Fruit fly (Drosophila melanogaster): ENCODE data around the gene CG13775.

Gene CG13775

dm6 chr2L:6922091-6922753 is 34.5 kb downstream of the CG13775 start (continued):
- TF ChIP-seq ken (GFP tag; IDR thresholded peaks at IDR 0.05) (peak; percentile 83), E2f1 (GFP tag; IDR thresholded peaks at IDR 0.05) (peak; percentile 53; the same call in 1 of the 2 replicates), hbn (GFP tag; IDR thresholded peaks at IDR 0.05; ENCODE audit: partially characterized antibody) (no peak), tna (GFP tag; IDR thresholded peaks at IDR 0.05; ENCODE audit: partially characterized antibody) (no peak), cwo (GFP tag; optimal IDR thresholded peaks at IDR 0.05) (peak; percentile 35), CG9876 (GFP tag; optimal IDR thresholded peaks at IDR 0.05) (peak; percentile 35), CG14965 (GFP tag; optimal IDR thresholded peaks at IDR 0.05; ENCODE audit: borderline replicate concordance) (no peak), CG1647 (GFP tag; optimal IDR thresholded peaks at IDR 0.05) (no peak), Lim3 (GFP tag; IDR thresholded peaks at IDR 0.05) (no peak), CG8388 (GFP tag; optimal IDR thresholded peaks at IDR 0.05) (peak; percentile 74), CG9817 (tag; optimal IDR thresholded peaks at IDR 0.05) (no peak), Nf-YA (GFP tag; IDR thresholded peaks at IDR 0.05) (0 out of 2 replicates have a peak, but pooled peaks have one; percentile 29), Atf3 (GFP tag; optimal IDR thresholded peaks at IDR 0.05) (no peak), CG1602 (GFP tag; optimal IDR thresholded peaks at IDR 0.05) (peak; percentile 60), Poxn (GFP tag; IDR thresholded peaks at IDR 0.05) (no peak), CG1024 (GFP tag; IDR thresholded peaks at IDR 0.05) (no peak; the same call in none of the 2 replicates), CG18599 (GFP tag; optimal IDR thresholded peaks at IDR 0.05) (no peak), shn (GFP tag; optimal IDR thresholded peaks at IDR 0.05) (peak; percentile 68), vnd (GFP tag; IDR thresholded peaks at IDR 0.05; ENCODE audit: partially characterized antibody) (no peak), phol (tag; optimal IDR thresholded peaks at IDR 0.05) (peak; percentile 70), CG34422 (GFP tag; IDR thresholded peaks at IDR 0.05) (peak; percentile 74), lbe (GFP tag; optimal IDR thresholded peaks at IDR 0.05) (peak; percentile 26), Antp (GFP tag; optimal IDR thresholded peaks at IDR 0.05) (peak; percentile 58), CG2120 (GFP tag; optimal IDR thresholded peaks at IDR 0.05) (peak; percentile 70), CG1792 (GFP tag; optimal IDR thresholded peaks at IDR 0.05) (peak; percentile 57), YL-1 (GFP tag; optimal IDR thresholded peaks at IDR 0.05) (no peak), exex (tag; optimal IDR thresholded peaks at IDR 0.05) (no peak), NfI (GFP tag; optimal IDR thresholded peaks at IDR 0.05) (no peak), CG12236 (GFP tag; optimal IDR thresholded peaks at IDR 0.05) (peak; percentile 52), CG15514 (GFP tag; optimal IDR thresholded peaks at IDR 0.05) (peak; percentile 24), Dp (GFP tag; optimal IDR thresholded peaks at IDR 0.05) (no peak), Bteb2 (GFP tag; optimal IDR thresholded peaks at IDR 0.05) (peak; percentile 32), CG10321 (GFP tag; IDR thresholded peaks at IDR 0.05) (no peak), pho (GFP tag; optimal IDR thresholded peaks at IDR 0.05) (peak; percentile 50), CG2199 (GFP tag; IDR thresholded peaks at IDR 0.05) (peak; percentile 46; the same call in 2 of the 3 replicates), CG13287 (GFP tag; IDR thresholded peaks at IDR 0.05; ENCODE audit: partially characterized antibody) (no peak), CG1233 (GFP tag; optimal IDR thresholded peaks at IDR 0.05) (peak; percentile 51), CG10543 (GFP tag; optimal IDR thresholded peaks at IDR 0.05) (no peak), HmgZ (tag; optimal IDR thresholded peaks at IDR 0.05) (peak; percentile 9), CG12219 (GFP tag; optimal IDR thresholded peaks at IDR 0.05) (peak; percentile 65), CG6813 (GFP tag; optimal IDR thresholded peaks at IDR 0.05) (no peak), al (GFP tag; IDR thresholded peaks at IDR 0.05) (no peak; the same call in 1 of the 2 replicates), CG12104 (GFP tag; optimal IDR thresholded peaks at IDR 0.05) (peak; percentile 1), nau (GFP tag; optimal IDR thresholded peaks at IDR 0.05) (peak; percentile 20), ac (GFP tag; optimal IDR thresholded peaks at IDR 0.05) (no peak), CG31365 (tag; optimal IDR thresholded peaks at IDR 0.05) (peak; percentile 54), pros (GFP tag; optimal IDR thresholded peaks at IDR 0.05) (no peak), CG10274 (GFP tag; optimal IDR thresholded peaks at IDR 0.05) (no peak), Sry-β (GFP tag; optimal IDR thresholded peaks at IDR 0.05) (no peak)

Data from whole organism, embryonic.